Fruit fly (Drosophila melanogaster): ENCODE results near the gene Ude.
A peak's percentile ranks its signal among the peaks of the same experiment; 100 is the strongest.

Gene Ude

DNA sequence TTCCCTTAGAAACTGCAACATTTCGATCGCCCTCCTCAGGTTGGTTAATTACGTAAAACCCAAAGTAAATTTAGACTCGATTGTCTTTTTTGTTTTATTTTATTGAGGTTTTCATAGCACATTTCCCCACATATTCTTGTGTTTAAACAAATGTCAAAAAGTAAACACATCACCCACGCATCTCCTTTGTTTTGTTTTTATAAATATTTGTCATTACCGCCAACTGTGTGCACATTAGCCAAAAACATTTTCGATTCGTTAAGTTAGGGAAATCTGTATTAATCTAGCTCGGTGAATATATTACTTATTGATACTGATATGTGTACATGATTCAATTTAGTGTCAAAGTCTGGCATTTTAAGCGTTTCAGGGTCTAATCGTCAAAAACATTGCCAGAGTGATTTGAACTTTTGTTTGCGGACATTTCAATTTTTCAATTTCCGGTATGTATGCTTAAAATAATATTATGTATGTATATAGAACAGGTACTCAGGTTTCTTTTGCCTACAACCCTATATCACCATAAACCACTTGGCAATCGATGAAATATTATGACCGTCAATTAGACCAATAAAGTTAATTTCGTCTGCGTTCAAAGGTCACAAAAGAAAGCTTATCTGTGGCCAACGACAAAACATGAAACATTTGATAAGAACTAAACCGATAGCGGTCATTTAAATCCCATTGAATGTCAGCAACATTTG, 10.3 kb upstream of the Ude start (continued):
- TF ChIP-seq CG2889 (GFP tag; IDR thresholded peaks at IDR 0.05) (no peak), Atf6 (GFP tag; IDR thresholded peaks at IDR 0.05) (peak; percentile 45; the same call in 1 of the 2 replicates), CrebB (tag; optimal IDR thresholded peaks at IDR 0.05) (peak; percentile 59), CG9215 (GFP tag; IDR thresholded peaks at IDR 0.05) (no peak), trh (GFP tag; optimal IDR thresholded peaks at IDR 0.05) (peak; percentile 16), CG33557 (GFP tag; optimal IDR thresholded peaks at IDR 0.05) (peak; percentile 65), Camta (GFP tag; optimal IDR thresholded peaks at IDR 0.05) (peak; percentile 19), CG3281 (GFP tag; optimal IDR thresholded peaks at IDR 0.05) (peak; percentile 74), maf-S (GFP tag; optimal IDR thresholded peaks at IDR 0.05) (no peak), CG5953 (GFP tag; IDR thresholded peaks at IDR 0.05) (no peak), ci (GFP tag; IDR thresholded peaks at IDR 0.05) (0 out of 3 replicates have a peak, but pooled peaks have one; percentile 37), btn (GFP tag; optimal IDR thresholded peaks at IDR 0.05) (no peak), gcm (GFP tag; optimal IDR thresholded peaks at IDR 0.05) (peak; percentile 44), ewg (GFP tag; optimal IDR thresholded peaks at IDR 0.05) (no peak), sd (tag; optimal IDR thresholded peaks at IDR 0.05) (peak; percentile 17), CG6813 (GFP tag; optimal IDR thresholded peaks at IDR 0.05) (peak; percentile 86), ase (GFP tag; IDR thresholded peaks at IDR 0.05) (no peak), grau (tag; optimal IDR thresholded peaks at IDR 0.05) (no peak), CG2712 (tag; optimal IDR thresholded peaks at IDR 0.05) (peak; percentile 19), wek (GFP tag; optimal IDR thresholded peaks at IDR 0.05) (peak; percentile 75), CG10209 (GFP tag; optimal IDR thresholded peaks at IDR 0.05) (peak; percentile 63), da (GFP tag; optimal IDR thresholded peaks at IDR 0.05) (no peak), CG12236 (GFP tag; optimal IDR thresholded peaks at IDR 0.05) (peak; percentile 41), NFAT (GFP tag; IDR thresholded peaks at IDR 0.05) (no peak), Mad (GFP tag; optimal IDR thresholded peaks at IDR 0.05) (no peak), Doc3 (GFP tag; IDR thresholded peaks at IDR 0.05; ENCODE audit: partially characterized antibody) (no peak), CG30020 (tag; optimal IDR thresholded peaks at IDR 0.05) (no peak), CG31441 (GFP tag; IDR thresholded peaks at IDR 0.05) (no peak), zen2 (GFP tag; IDR thresholded peaks at IDR 0.05; ENCODE audit: partially characterized antibody) (no peak), CG14014 (GFP tag; IDR thresholded peaks at IDR 0.05) (peak; percentile 25; the same call in 1 of the 2 replicates), CG8924 (tag; optimal IDR thresholded peaks at IDR 0.05) (peak; percentile 16), salm (tag; optimal IDR thresholded peaks at IDR 0.05) (peak; percentile 57), Fer2 (tag; optimal IDR thresholded peaks at IDR 0.05) (no peak), HLHmδ (GFP tag; optimal IDR thresholded peaks at IDR 0.05) (no peak), CG18619 (GFP tag; optimal IDR thresholded peaks at IDR 0.05) (peak; percentile 19), fd64A (GFP tag; optimal IDR thresholded peaks at IDR 0.05) (peak; percentile 76), BtbVII (GFP tag; optimal IDR thresholded peaks at IDR 0.05) (peak; percentile 82), Dek (tag; optimal IDR thresholded peaks at IDR 0.05) (peak; percentile 16), CG1792 (GFP tag; optimal IDR thresholded peaks at IDR 0.05) (no peak), Chrac-16 (GFP tag; optimal IDR thresholded peaks at IDR 0.05) (no peak), Mrtf (GFP tag; IDR thresholded peaks at IDR 0.05) (no peak), BEAF-32 (GFP tag; optimal IDR thresholded peaks at IDR 0.05) (no peak), ems (GFP tag; optimal IDR thresholded peaks at IDR 0.05) (no peak), CG6854 (GFP tag; optimal IDR thresholded peaks at IDR 0.05) (peak; percentile 48), pho (GFP tag; optimal IDR thresholded peaks at IDR 0.05) (no peak), chm (GFP tag; IDR thresholded peaks at IDR 0.05) (no peak), CG7271 (tag; optimal IDR thresholded peaks at IDR 0.05) (peak; percentile 48), Dip3 (GFP tag; optimal IDR thresholded peaks at IDR 0.05) (no peak), CG12299 (tag; optimal IDR thresholded peaks at IDR 0.05) (peak; percentile 65), ara (GFP tag; IDR thresholded peaks at IDR 0.05) (no peak)

Data from whole organism, embryonic.